Worm (Caenorhabditis elegans): ENCODE measurements around the gene F26H11.8.
A peak's percentile ranks its signal among the peaks of the same experiment; 100 is the strongest.

F26H11.8 gene

DNA sequence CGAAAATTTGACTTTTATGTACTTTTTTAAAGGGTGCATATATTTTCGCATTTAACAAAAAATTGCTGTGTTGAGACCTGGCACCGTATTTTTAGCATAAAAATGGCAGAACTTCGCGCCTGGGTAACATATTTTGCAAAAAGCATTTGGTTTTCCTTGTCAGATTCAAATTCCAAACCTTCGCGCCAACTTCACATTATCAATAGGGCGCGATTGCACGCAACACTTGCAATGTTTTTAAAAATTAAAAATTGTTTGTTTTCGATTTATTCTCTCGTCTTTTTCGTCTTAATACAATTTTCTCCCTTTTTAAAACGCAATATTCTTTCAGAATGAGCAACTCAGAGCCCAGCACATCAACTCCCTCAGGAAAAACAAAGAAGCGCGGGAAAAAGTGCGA lies 4.7 kb upstream of the F26H11.8 start, which contains the start of gene mes-2 (continued):
- TF ChIP-seq nhr-76 (tag; optimal IDR thresholded peaks at IDR 0.05) = no peak
- no peak for TF ChIP-seq ztf-11 (tag; optimal IDR thresholded peaks at IDR 0.05)
- TF ChIP-seq hpl-2 (GFP tag; optimal IDR thresholded peaks at IDR 0.05) = peak; percentile 40
- TF ChIP-seq lsy-2 (tag; optimal IDR thresholded peaks at IDR 0.05) = peak; percentile 90 to 93
- TF ChIP-seq tbx-2 (tag; optimal IDR thresholded peaks at IDR 0.05) = peak; percentile 83
- TF ChIP-seq nhr-12 (tag; optimal IDR thresholded peaks at IDR 0.05) = no peak
- peak; percentile 86 for TF ChIP-seq mep-1 (tag; optimal IDR thresholded peaks at IDR 0.05)
- TF ChIP-seq F16B12.6 (tag; optimal IDR thresholded peaks at IDR 0.05) = peak; percentile 70
- TF ChIP-seq swsn-7 (tag; optimal IDR thresholded peaks at IDR 0.05) = peak; percentile 80
- peak; percentile 35 for TF ChIP-seq elt-2 (tag; optimal IDR thresholded peaks at IDR 0.05)
- peak; percentile 21 for TF ChIP-seq nhr-237 (tag; optimal IDR thresholded peaks at IDR 0.05)
- TF ChIP-seq efl-1 (optimal IDR thresholded peaks at IDR 0.05) = peak; percentile 99 to 100
- peak; percentile 99 to 100 for TF ChIP-seq efl-1 (GFP tag; optimal IDR thresholded peaks at IDR 0.05 in 1 of 2)
- peak; percentile 6 for TF ChIP-seq vab-15 (tag; optimal IDR thresholded peaks at IDR 0.05)
- TF ChIP-seq xbp-1 (tag; optimal IDR thresholded peaks at IDR 0.05) = peak; percentile 82
- TF ChIP-seq nhr-28 (tag; optimal IDR thresholded peaks at IDR 0.05) = no peak
- TF ChIP-seq pqm-1 (tag; optimal IDR thresholded peaks at IDR 0.05) = no peak
- peak; percentile 72 for TF ChIP-seq irx-1 (tag; optimal IDR thresholded peaks at IDR 0.05)
- TF ChIP-seq ces-1 (GFP tag; optimal IDR thresholded peaks at IDR 0.05) = no peak
- peak; percentile 88 for TF ChIP-seq dsc-1 (tag; optimal IDR thresholded peaks at IDR 0.05)
- TF ChIP-seq ceh-8 (GFP tag; optimal IDR thresholded peaks at IDR 0.05) = peak; percentile 38
- peak; percentile 73 for TF ChIP-seq fkh-8 (tag; optimal IDR thresholded peaks at IDR 0.05)
- no peak for TF ChIP-seq unc-62 (GFP tag; optimal IDR thresholded peaks at IDR 0.05)
- TF ChIP-seq snu-23 (GFP tag; optimal IDR thresholded peaks at IDR 0.05) = peak; percentile 90
- peak; percentile 26 for TF ChIP-seq C04F5.9 (tag; optimal IDR thresholded peaks at IDR 0.05)
- no peak for TF ChIP-seq alr-1 (tag; optimal IDR thresholded peaks at IDR 0.05; ENCODE audit: borderline replicate concordance)
- TF ChIP-seq grh-1 (GFP tag; IDR thresholded peaks at IDR 0.05) = peak; percentile 59; the same call in 1 of the 2 replicates
- TF ChIP-seq nhr-71 (tag; optimal IDR thresholded peaks at IDR 0.05) = peak; percentile 89
- TF ChIP-seq fkh-10 (GFP tag; optimal IDR thresholded peaks at IDR 0.05) = peak; percentile 20
- TF ChIP-seq tlp-1 (tag; optimal IDR thresholded peaks at IDR 0.05) = no peak
- TF ChIP-seq jun-1 (tag; optimal IDR thresholded peaks at IDR 0.05) = peak; percentile 66
- no peak for TF ChIP-seq sup-37 (GFP tag; optimal IDR thresholded peaks at IDR 0.05)

DNA sequence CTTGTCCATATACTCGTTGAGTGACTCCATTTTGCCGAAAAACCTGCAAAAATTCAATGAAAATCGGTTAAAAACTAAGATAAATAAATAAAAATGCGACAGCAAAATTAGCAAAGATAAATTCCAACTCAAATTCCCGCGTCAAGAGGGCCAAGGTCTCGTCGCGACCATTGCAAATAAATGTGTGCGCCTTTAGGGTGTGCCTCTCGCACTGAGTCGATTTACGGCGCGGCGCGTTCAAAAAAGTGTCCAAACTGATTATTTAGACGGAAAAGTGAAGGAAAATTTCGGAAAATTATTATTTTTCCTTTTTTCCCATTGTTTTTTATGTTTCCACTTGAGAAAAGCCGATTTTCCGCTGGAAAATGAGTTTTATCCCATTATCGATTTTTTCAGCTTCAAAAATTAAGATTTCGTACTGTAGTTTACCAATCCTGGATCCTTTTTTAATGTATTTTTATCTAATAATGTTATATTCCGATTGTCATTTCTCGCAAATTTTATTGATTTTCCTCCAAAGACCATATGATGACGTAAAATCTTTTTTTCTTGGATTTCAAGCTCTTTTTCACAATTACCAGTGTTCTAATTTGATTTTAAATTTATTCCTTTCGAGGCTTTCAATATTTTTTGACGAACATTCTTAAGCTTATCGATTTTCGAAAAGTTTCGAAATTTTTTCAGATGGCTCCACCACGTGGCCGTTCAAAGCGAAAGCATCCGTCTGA lies 1.9 kb downstream of the F26H11.8 start, which contains the start of the genes kbp-3 and nurf-1:
kbp-3 (minus strand) TSS at position 43 of the 728 bp plus-strand sequence.
nurf-1 (plus strand) TSS at position 678 of the 728 bp plus-strand sequence.
- TF ChIP-seq unc-130 (tag; optimal IDR thresholded peaks at IDR 0.05) (peak; percentile 54), nhr-20 (tag; optimal IDR thresholded peaks at IDR 0.05) (peak; percentile 47), rnt-1 (tag; optimal IDR thresholded peaks at IDR 0.05) (peak; percentile 31), skn-1 (tag; optimal IDR thresholded peaks at IDR 0.05) (peak; percentile 62), ces-1 (GFP tag; optimal IDR thresholded peaks at IDR 0.05) (no peak), ets-5 (GFP tag; IDR thresholded peaks at IDR 0.05) (no peak), mep-1 (tag; optimal IDR thresholded peaks at IDR 0.05) (peak; percentile 15), swsn-7 (tag; optimal IDR thresholded peaks at IDR 0.05) (peak; percentile 14), lin-13 (GFP tag; optimal IDR thresholded peaks at IDR 0.05) (peak; percentile 5), mdl-1 (tag; optimal IDR thresholded peaks at IDR 0.05) (peak in 1 of 2 experiments; percentile 52), snpc-4 (tag; optimal IDR thresholded peaks at IDR 0.05) (peak; percentile 9), pag-3 (tag; optimal IDR thresholded peaks at IDR 0.05; ENCODE audit: borderline replicate concordance, insufficient read depth) (no peak), efl-1 (optimal IDR thresholded peaks at IDR 0.05) (peak; percentile 77 to 91), efl-1 (GFP tag; optimal IDR thresholded peaks at IDR 0.05 in 1 of 2) (peak; percentile 91 to 99), nhr-71 (tag; optimal IDR thresholded peaks at IDR 0.05) (peak; percentile 57), ceh-82 (tag; optimal IDR thresholded peaks at IDR 0.05) (peak in 2 of 3 experiments; percentile 14 to 60), nhr-19 (GFP tag; conservative IDR thresholded peaks at IDR 0.05) (peak; percentile 30; the same call in 1 of the 2 replicates), elt-3 (tag; optimal IDR thresholded peaks at IDR 0.05) (peak in 1 of 6 experiments; percentile 45), alr-1 (tag; optimal IDR thresholded peaks at IDR 0.05; ENCODE audit: borderline replicate concordance) (no peak), nhr-47 (tag; optimal IDR thresholded peaks at IDR 0.05) (peak; percentile 53), snu-23 (GFP tag; optimal IDR thresholded peaks at IDR 0.05) (peak; percentile 68), dpl-1 (GFP tag; optimal IDR thresholded peaks at IDR 0.05) (peak; percentile 86 to 93 (median 89)), lsy-2 (tag; optimal IDR thresholded peaks at IDR 0.05) (peak; percentile 56 to 89), C16A3.4 (tag; optimal IDR thresholded peaks at IDR 0.05) (peak; percentile 67), nhr-11 (tag; optimal IDR thresholded peaks at IDR 0.05) (no peak), fkh-8 (tag; optimal IDR thresholded peaks at IDR 0.05) (peak; percentile 23), xbp-1 (tag; optimal IDR thresholded peaks at IDR 0.05) (peak; percentile 38), blmp-1 (tag; optimal IDR thresholded peaks at IDR 0.05) (peak; percentile 33), nhr-12 (tag; optimal IDR thresholded peaks at IDR 0.05) (no peak), vab-15 (tag; optimal IDR thresholded peaks at IDR 0.05) (no peak)

Measured in whole organism, L1 larva.